Worm (Caenorhabditis elegans) whole organism, L3 larva: ENCODE data around the gene F14F8.8.

Source experiments
- R02D3.7 ChIP-seq: fragments of 150-350 bp; optimal IDR thresholded peaks from 2 replicates; lab custom pipeline; 2014; ENCODE audit warnings: missing biosample characterization, missing genetic modification characterization
- ZK546.5 ChIP-seq: sonication (generic microtip); optimal IDR thresholded peaks from 2 replicates; lab custom pipeline; 2017; ENCODE audit warnings: missing biosample characterization, missing genetic modification characterization
- aly-2 ChIP-seq: fragments of 150-350 bp; optimal IDR thresholded peaks from 2 replicates; lab custom pipeline; 2014; ENCODE audit warnings: missing biosample characterization, missing genetic modification characterization
- ama-1 ChIP-seq: fragments of 150-350 bp; optimal IDR thresholded peaks from 2 replicates; lab custom pipeline; 2018
- ceh-16 ChIP-seq: sonication (generic microtip); optimal IDR thresholded peaks from 2 replicates; lab custom pipeline; 2017; ENCODE audit warnings: missing biosample characterization, missing genetic modification characterization
- ceh-28 ChIP-seq: fragments of 150-350 bp; optimal IDR thresholded peaks from 2 replicates; lab custom pipeline; 2014; ENCODE audit warnings: missing biosample characterization, missing genetic modification reagents, missing genetic modification characterization
- ceh-82 ChIP-seq: fragments of 150-350 bp; optimal IDR thresholded peaks from 2 replicates; lab custom pipeline; 2014; ENCODE audit warnings: missing biosample characterization, missing genetic modification characterization
- ceh-9 ChIP-seq: sonication (generic microtip); optimal IDR thresholded peaks from 2 replicates; lab custom pipeline; 2018; ENCODE audit warnings: missing biosample characterization, missing genetic modification characterization
- daf-12 ChIP-seq: fragments of 150-350 bp; optimal IDR thresholded peaks from 2 replicates; lab custom pipeline; 2014; ENCODE audit warnings: missing biosample characterization, missing genetic modification reagents, missing genetic modification characterization
- egl-27 ChIP-seq: sonication (generic microtip); optimal IDR thresholded peaks from 4 replicates; lab custom pipeline; 2017; ENCODE audit warnings: missing biosample characterization, missing genetic modification reagents, missing genetic modification characterization
- egl-5 ChIP-seq: fragments of 150-350 bp; optimal IDR thresholded peaks from 2 replicates; lab custom pipeline; 2017; ENCODE audit warnings: missing biosample characterization, missing genetic modification reagents, missing genetic modification characterization, inconsistent platforms
- elt-1 ChIP-seq: fragments of 150-350 bp; optimal IDR thresholded peaks from 2 replicates; lab custom pipeline; 2014; ENCODE audit warnings: missing biosample characterization, missing genetic modification characterization
- elt-2 ChIP-seq: sonication (generic microtip); optimal IDR thresholded peaks from 2 replicates; lab custom pipeline; 2016; ENCODE audit warnings: missing genetic modification reagents, mild to moderate bottlenecking, missing genetic modification characterization, missing compliant biosample characterization
- elt-3 ChIP-seq, 3 experiments: fragments of 150-350 bp in 1 of 3; sonication (generic microtip) in 2 of 3; optimal IDR thresholded peaks; 2 replicates in 2 of 3; 4 replicates in 1 of 3; lab custom pipeline; 2014 to 2017; ENCODE audit warnings: missing biosample characterization in 3 of 3, missing genetic modification characterization in 3 of 3
- eor-1 ChIP-seq, 2 experiments: fragments of 150-350 bp; optimal IDR thresholded peaks; 2 replicates each; lab custom pipeline; 2014 to 2018; ENCODE audit warnings: missing biosample characterization in 2 of 2, missing genetic modification characterization in 2 of 2
- fkh-10 ChIP-seq: sonication (generic microtip); optimal IDR thresholded peaks from 2 replicates; lab custom pipeline; 2017; ENCODE audit warnings: missing biosample characterization, missing genetic modification reagents, missing genetic modification characterization
- fkh-2 ChIP-seq: fragments of 150-350 bp; optimal IDR thresholded peaks from 2 replicates; lab custom pipeline; 2014; ENCODE audit warnings: missing biosample characterization, missing genetic modification reagents, missing genetic modification characterization
- fos-1 ChIP-seq: fragments of 150-350 bp; optimal IDR thresholded peaks from 2 replicates; lab custom pipeline; 2014; ENCODE audit warnings: missing biosample characterization, missing genetic modification characterization
- hmg-11 ChIP-seq: sonication (generic microtip); optimal IDR thresholded peaks from 2 replicates; lab custom pipeline; 2016; ENCODE audit warnings: missing genetic modification characterization, missing compliant biosample characterization
- lin-15B ChIP-seq: fragments of 150-350 bp; optimal IDR thresholded peaks from 2 replicates; lab custom pipeline; 2014; ENCODE audit warnings: missing biosample characterization, missing genetic modification characterization
- lin-39 ChIP-seq: fragments of 150-350 bp; optimal IDR thresholded peaks from 2 replicates; lab custom pipeline; 2018; ENCODE audit warnings: missing biosample characterization, missing genetic modification reagents, missing genetic modification characterization
- lsy-12 ChIP-seq: sonication (generic microtip); optimal IDR thresholded peaks from 2 replicates; lab custom pipeline; 2016; ENCODE audit warnings: mild to moderate bottlenecking, missing genetic modification characterization, missing compliant biosample characterization
- nfya-1 ChIP-seq: sonication (generic microtip); optimal IDR thresholded peaks from 2 replicates; lab custom pipeline; 2017; ENCODE audit warnings: missing genetic modification characterization, mild to moderate bottlenecking, missing compliant biosample characterization, antibody characterized with exemption, moderate library complexity; ENCODE audit not compliant: insufficient read depth
- nhr-11 ChIP-seq: fragments of 150-350 bp; optimal IDR thresholded peaks from 2 replicates; lab custom pipeline; 2014; ENCODE audit warnings: missing biosample characterization, missing genetic modification characterization
- nhr-23 ChIP-seq: fragments of 150-350 bp; optimal IDR thresholded peaks from 2 replicates; lab custom pipeline; 2014; ENCODE audit warnings: missing biosample characterization, missing genetic modification reagents, missing genetic modification characterization
- nhr-237 ChIP-seq: fragments of 150-350 bp; optimal IDR thresholded peaks from 2 replicates; lab custom pipeline; 2014; ENCODE audit warnings: missing biosample characterization, missing genetic modification characterization
- nhr-25 ChIP-seq: sonication (generic microtip); optimal IDR thresholded peaks from 2 replicates; lab custom pipeline; 2017; ENCODE audit warnings: missing biosample characterization, missing genetic modification characterization
- nhr-43 ChIP-seq: sonication (generic microtip); optimal IDR thresholded peaks from 2 replicates; lab custom pipeline; 2016; ENCODE audit warnings: mild to moderate bottlenecking, missing genetic modification characterization, missing compliant biosample characterization; ENCODE audit not compliant: poor library complexity, severe bottlenecking
- nhr-76 ChIP-seq: fragments of 150-350 bp; sonication (generic microtip); optimal IDR thresholded peaks from 5 replicates; lab custom pipeline; 2014; ENCODE audit warnings: missing biosample characterization, missing genetic modification characterization
- pha-4 ChIP-seq: fragments of 150-350 bp; optimal IDR thresholded peaks from 2 replicates; lab custom pipeline; 2014; ENCODE audit warnings: missing biosample characterization, missing genetic modification reagents, missing genetic modification characterization
- pqm-1 ChIP-seq: fragments of 150-350 bp; optimal IDR thresholded peaks from 2 replicates; lab custom pipeline; 2017; ENCODE audit warnings: missing biosample characterization, missing genetic modification characterization, inconsistent platforms
- snpc-4 ChIP-seq: fragments of 150-350 bp; optimal IDR thresholded peaks from 2 replicates; lab custom pipeline; 2014; ENCODE audit warnings: missing biosample characterization, missing genetic modification characterization
- tbx-2 ChIP-seq: sonication (generic microtip); optimal IDR thresholded peaks from 2 replicates; lab custom pipeline; 2016; ENCODE audit warnings: mild to moderate bottlenecking, missing genetic modification characterization, missing compliant biosample characterization
- unc-39 ChIP-seq: sonication (generic microtip); optimal IDR thresholded peaks from 4 replicates; lab custom pipeline; 2017; ENCODE audit warnings: missing biosample characterization, missing genetic modification characterization
- unc-62 ChIP-seq: fragments of 150-350 bp; sonication (generic microtip); optimal IDR thresholded peaks from 4 replicates; lab custom pipeline; 2014; ENCODE audit warnings: missing biosample characterization, missing genetic modification reagents, missing genetic modification characterization
- zag-1 ChIP-seq: fragments of 150-350 bp; optimal IDR thresholded peaks from 2 replicates; lab custom pipeline; 2014; ENCODE audit warnings: missing biosample characterization, missing genetic modification characterization
- ztf-11 ChIP-seq: fragments of 150-350 bp; optimal IDR thresholded peaks from 2 replicates; lab custom pipeline; 2014; ENCODE audit warnings: missing biosample characterization, missing genetic modification characterization
- ztf-4 ChIP-seq: fragments of 150-350 bp; optimal IDR thresholded peaks from 2 replicates; lab custom pipeline; 2014; ENCODE audit warnings: missing biosample characterization, missing genetic modification characterization

F14F8.8 gene

ce11 chrV:16629600-16629999 lies 42.5 kb downstream of the F14F8.8 start, which contains the start of gene srd-21:
srd-21 (plus strand) TSS chrV:16629900.
- no peak for TF ChIP-seq ztf-11
- no peak for TF ChIP-seq elt-1 (tag; lab: Kevin White, UChicago)
- TF ChIP-seq R02D3.7 (tag; lab: Kevin White, UChicago) = no peak
- no peak for TF ChIP-seq nhr-237 (tag; lab: Kevin White, UChicago)
- TF ChIP-seq lsy-12 (tag; lab: Kevin White, UChicago) = no peak
- TF ChIP-seq unc-62 (GFP tag; lab: Kevin White, UChicago) = no peak
- TF ChIP-seq lin-15B = no peak
- TF ChIP-seq nhr-76 (tag; lab: Kevin White, UChicago) = no peak
- TF ChIP-seq ceh-28 (tag; lab: Kevin White, UChicago) = no peak
- TF ChIP-seq zag-1 = no peak
- TF ChIP-seq ama-1 (lab: Kevin White, UChicago) = no peak
- TF ChIP-seq ceh-16 (tag; lab: Kevin White, UChicago) = no peak
- TF ChIP-seq nhr-43 (tag; lab: Kevin White, UChicago) = no peak
- TF ChIP-seq ceh-9 = no peak
- no peak for TF ChIP-seq unc-39
- no peak for TF ChIP-seq egl-5 (tag; lab: Kevin White, UChicago)
- TF ChIP-seq aly-2 (tag; lab: Kevin White, UChicago) = no peak
- TF ChIP-seq ztf-4 (tag; lab: Kevin White, UChicago) = no peak
- TF ChIP-seq ZK546.5 (tag; lab: Kevin White, UChicago) = no peak

DNA sequence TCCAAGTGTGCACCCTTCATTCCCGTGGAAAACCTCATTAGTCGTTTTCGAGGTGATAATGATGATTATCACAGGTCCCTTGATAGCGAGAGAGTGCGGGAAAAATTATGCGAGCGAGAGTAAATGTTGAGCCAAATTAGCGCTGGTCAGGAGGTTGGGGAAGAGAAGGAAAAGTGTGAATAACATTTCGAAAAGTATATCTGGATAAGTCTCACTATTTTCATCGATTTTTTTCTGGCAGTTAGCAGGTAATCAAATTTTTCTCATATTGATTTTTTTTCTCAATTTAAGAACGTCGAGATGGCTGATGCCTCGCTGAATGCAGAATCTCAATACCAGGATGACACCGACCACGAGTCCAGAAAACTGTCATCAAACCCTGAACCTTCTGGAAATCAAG lies 43.1 kb downstream of the F14F8.8 start, which contains the start of gene W06G6.2:
TSS of gene W06G6.2 (plus strand) at position 301 of the 400 bp plus-strand sequence.
- TF ChIP-seq daf-12 (tag; lab: Kevin White, UChicago) = no peak
- no peak for TF ChIP-seq tbx-2 (tag; lab: Kevin White, UChicago)
- no peak for TF ChIP-seq fos-1
- no peak for TF ChIP-seq eor-1 (tag; optimal IDR thresholded peaks at IDR 0.05; lab: Kevin White, UChicago)
- TF ChIP-seq nfya-1 = no peak

- TF ChIP-seq aly-2 (tag; lab: Kevin White, UChicago) = no peak
- no peak for TF ChIP-seq ceh-16 (tag; lab: Kevin White, UChicago)
- TF ChIP-seq ceh-82 (tag; lab: Kevin White, UChicago) = no peak
- TF ChIP-seq daf-12 (tag; lab: Kevin White, UChicago) = no peak
- TF ChIP-seq zag-1 = no peak
- peak; percentile 73 for TF ChIP-seq elt-2 (tag; lab: Kevin White, UChicago)
- no peak for TF ChIP-seq ztf-4 (tag; lab: Kevin White, UChicago)
- no peak for TF ChIP-seq ZK546.5 (tag; lab: Kevin White, UChicago)
- no peak for TF ChIP-seq hmg-11 (tag; lab: Kevin White, UChicago)
- no peak for TF ChIP-seq nhr-23 (tag; lab: Kevin White, UChicago)
- no peak for TF ChIP-seq fkh-2 (tag; lab: Kevin White, UChicago)
- TF ChIP-seq nhr-25 (tag; lab: Kevin White, UChicago) = no peak
- TF ChIP-seq snpc-4 (tag; lab: Kevin White, UChicago) = no peak
- no peak for TF ChIP-seq R02D3.7 (tag; lab: Kevin White, UChicago)
- no peak for TF ChIP-seq eor-1 (tag; optimal IDR thresholded peaks at IDR 0.05; lab: Kevin White, UChicago)
- no peak for TF ChIP-seq egl-27
- TF ChIP-seq pqm-1 (tag; lab: Kevin White, UChicago) = peak; percentile 19
Observed at ce11 chrV:16627962-16628361, 44.1 kb downstream of the F14F8.8 start, which contains the start of gene oac-53. oac-53 (minus strand) TSS chrV:16627970.

- no peak for TF ChIP-seq fkh-10 (GFP tag; lab: Kevin White, UChicago)
- TF ChIP-seq snpc-4 (tag; lab: Kevin White, UChicago) = no peak
- TF ChIP-seq lin-39 (tag; lab: Kevin White, UChicago) = no peak
- TF ChIP-seq nfya-1 = no peak
- no peak for TF ChIP-seq egl-5 (tag; lab: Kevin White, UChicago)
- no peak for TF ChIP-seq pha-4 (tag; lab: Kevin White, UChicago)
- TF ChIP-seq nhr-11 (tag; lab: Kevin White, UChicago) = no peak
- no peak for TF ChIP-seq nhr-76 (tag; lab: Kevin White, UChicago)
- no peak for TF ChIP-seq unc-62 (GFP tag; lab: Kevin White, UChicago)
- no peak for TF ChIP-seq elt-3 (tag; optimal IDR thresholded peaks at IDR 0.05; lab: Kevin White, UChicago)
Observed at ce11 chrV:16622754-16623261, 49.3 kb downstream of the F14F8.8 start, which contains the start of gene Y70C5A.2. Y70C5A.2 (minus strand) TSS chrV:16623211.
